Worm (Caenorhabditis elegans) whole organism, mixed stage, embryonic: ENCODE results near the gene fbxb-111.

ENCODE experiments used
- ceh-39 ChIP-seq: fragments of 150-350 bp; optimal IDR thresholded peaks from 2 replicates; lab custom pipeline; 2014; ENCODE audit warnings: missing biosample characterization, missing genetic modification characterization
- mep-1 ChIP-seq: fragments of 150-350 bp; optimal IDR thresholded peaks from 2 replicates; lab custom pipeline; 2017; ENCODE audit warnings: missing biosample characterization, missing genetic modification reagents, missing genetic modification characterization, inconsistent platforms
- snpc-4 ChIP-seq: fragments of 150-350 bp; optimal IDR thresholded peaks from 2 replicates; lab custom pipeline; 2014; ENCODE audit warnings: missing biosample characterization, missing genetic modification characterization

ce11 chrII:2725561-2725960 is 49.2 kb downstream of the fbxb-111 start, which contains the start of the genes T05A8.11 and nep-2:
- no peak for TF ChIP-seq ceh-39 (tag; lab: Kevin White, UChicago)
- no peak for TF ChIP-seq mep-1 (tag; lab: Kevin White, UChicago)
- no peak for TF ChIP-seq snpc-4 (tag; lab: Kevin White, UChicago)
